Worm (Caenorhabditis elegans) whole organism, young adult: ENCODE data around the gene K09H11.15.

Source experiments
- B0035.1 ChIP-seq: sonication (generic microtip); optimal IDR thresholded peaks from 2 replicates; lab custom pipeline; 2016; ENCODE audit warnings: missing genetic modification characterization, mild to moderate bottlenecking, missing compliant biosample characterization, missing genotype, missing genetic modification reagents
- F10E7.11 ChIP-seq: sonication (generic microtip); optimal IDR thresholded peaks from 2 replicates; lab custom pipeline; 2017; ENCODE audit warnings: mild to moderate bottlenecking, missing genetic modification characterization, moderate library complexity, missing compliant biosample characterization
- F22D6.2 ChIP-seq: sonication (generic microtip); optimal IDR thresholded peaks from 2 replicates; lab custom pipeline; 2016; ENCODE audit warnings: mild to moderate bottlenecking, missing genetic modification characterization, missing compliant biosample characterization
- F23B12.7 ChIP-seq: sonication (generic microtip); optimal IDR thresholded peaks from 2 replicates; lab custom pipeline; 2017; ENCODE audit warnings: missing genetic modification characterization, mild to moderate bottlenecking, missing compliant biosample characterization, antibody characterized with exemption, moderate library complexity; ENCODE audit not compliant: insufficient read depth
- F33H1.4 ChIP-seq: fragments of 200-800 bp; sonication (Bioruptor generic); IDR thresholded peaks from 2 replicates; pipeline ENCODE4 v1.3.6; 2022; ENCODE audit warnings: missing genetic modification reagents, missing genetic modification characterization, missing compliant biosample characterization
- F55B11.4 ChIP-seq: sonication (generic microtip); optimal IDR thresholded peaks from 2 replicates; lab custom pipeline; 2016; ENCODE audit warnings: missing compliant biosample characterization, missing genetic modification characterization, borderline replicate concordance; ENCODE audit not compliant: insufficient read depth
- K12H6.12 ChIP-seq: fragments of 200-800 bp; sonication (Bioruptor generic); optimal IDR thresholded peaks from 2 replicates; lab custom pipeline; 2018; ENCODE audit warnings: mild to moderate bottlenecking, missing genetic modification characterization, missing compliant biosample characterization
- Y53F4B.3 ChIP-seq: fragments of 200-800 bp; sonication (Bioruptor generic); IDR thresholded peaks from 2 replicates; pipeline ENCODE4 v1.3.6; 2022; ENCODE audit warnings: missing genetic modification reagents, missing genetic modification characterization, missing compliant biosample characterization
- Y53G8AR.9 ChIP-seq: fragments of 200-800 bp; sonication (Bioruptor generic); conservative IDR thresholded peaks from 2 replicates; pipeline ENCODE4 v1.3.6; 2022; ENCODE audit warnings: missing genetic modification reagents, missing genetic modification characterization, missing compliant biosample characterization
- Y79H2A.3 ChIP-seq: fragments of 200-800 bp; sonication (Bioruptor generic); conservative IDR thresholded peaks from 2 replicates; pipeline ENCODE4 v1.3.6; 2022; ENCODE audit warnings: missing genetic modification reagents, missing genetic modification characterization, missing compliant biosample characterization
- Y95B8A.8 ChIP-seq: fragments of 200-800 bp; sonication (Bioruptor generic); IDR thresholded peaks from 2 replicates; pipeline ENCODE4 v1.3.6; 2022; ENCODE audit warnings: missing genetic modification reagents, missing genetic modification characterization, missing compliant biosample characterization
- akir-1 ChIP-seq: fragments of 200-800 bp; sonication (Bioruptor generic); optimal IDR thresholded peaks from 2 replicates; lab custom pipeline; 2018; ENCODE audit warnings: mild to moderate bottlenecking, missing genetic modification characterization, moderate library complexity, missing compliant biosample characterization
- attf-3 ChIP-seq: fragments of 200-800 bp; sonication (Bioruptor generic); conservative IDR thresholded peaks from 2 replicates; pipeline ENCODE4 v1.3.6; 2022; ENCODE audit warnings: missing genetic modification reagents, missing genetic modification characterization, missing compliant biosample characterization
- bed-1 ChIP-seq: fragments of 200-800 bp; sonication (Bioruptor generic); IDR thresholded peaks from 2 replicates; pipeline ENCODE4 v1.3.6; 2022; ENCODE audit warnings: missing genetic modification reagents, missing genetic modification characterization, missing compliant biosample characterization
- cebp-1 ChIP-seq, 2 experiments: fragments of 200-800 bp in 1 of 2; sonication (Bioruptor generic) in 1 of 2; sonication (generic microtip) in 1 of 2; IDR thresholded peaks in 1 of 2; optimal IDR thresholded peaks in 1 of 2; 2 replicates each; pipeline versions ENCODE4 v1.3.6 to Lab custom; 2017 to 2022; ENCODE audit warnings: missing compliant biosample characterization in 2 of 2, missing genetic modification characterization in 2 of 2, mild to moderate bottlenecking in 1 of 2, missing genetic modification reagents in 1 of 2, moderate library complexity in 1 of 2
- ceh-100 ChIP-seq: fragments of 200-800 bp; sonication (Bioruptor generic); IDR thresholded peaks from 2 replicates; pipeline ENCODE4 v1.3.6; 2022; ENCODE audit warnings: missing genetic modification reagents, missing genetic modification characterization, missing compliant biosample characterization
- dpl-1 ChIP-seq: fragments of 150-350 bp; optimal IDR thresholded peaks from 2 replicates; lab custom pipeline; 2014; ENCODE audit warnings: missing biosample characterization, missing genetic modification reagents, missing genetic modification characterization
- efl-1 ChIP-seq: fragments of 150-350 bp; optimal IDR thresholded peaks from 2 replicates; lab custom pipeline; 2014; ENCODE audit warnings: missing biosample characterization, missing genetic modification reagents, missing genetic modification characterization
- egl-18 ChIP-seq: fragments of 200-800 bp; sonication (Bioruptor generic); IDR thresholded peaks from 2 replicates; pipeline ENCODE4 v1.3.6; 2022; ENCODE audit warnings: missing genetic modification reagents, missing genetic modification characterization, missing compliant biosample characterization
- egrh-3 ChIP-seq: fragments of 200-800 bp; sonication (Bioruptor generic); IDR thresholded peaks from 2 replicates; pipeline ENCODE4 v1.3.6; 2022; ENCODE audit warnings: missing genetic modification reagents, missing genetic modification characterization, missing compliant biosample characterization
- ekl-4 ChIP-seq: fragments of 200-800 bp; sonication (Bioruptor generic); IDR thresholded peaks from 2 replicates; pipeline ENCODE4 v1.3.6; 2022; ENCODE audit warnings: missing genetic modification reagents, missing genetic modification characterization, missing compliant biosample characterization
- ets-4 ChIP-seq: fragments of 200-800 bp; sonication (Bioruptor generic); optimal IDR thresholded peaks from 2 replicates; lab custom pipeline; 2018; ENCODE audit warnings: mild to moderate bottlenecking, missing genetic modification characterization, missing compliant biosample characterization
- him-1 ChIP-seq: sonication (generic microtip); optimal IDR thresholded peaks from 2 replicates; lab custom pipeline; 2016; ENCODE audit warnings: missing genotype, missing genetic modification reagents, missing genetic modification characterization, missing compliant biosample characterization
- hmg-1.2 ChIP-seq: fragments of 200-800 bp; sonication (Bioruptor generic); IDR thresholded peaks from 2 replicates; pipeline ENCODE4 v1.3.6; 2022; ENCODE audit warnings: missing genetic modification reagents, missing genetic modification characterization, missing compliant biosample characterization
- hmg-20 ChIP-seq: fragments of 200-800 bp; sonication (Bioruptor generic); IDR thresholded peaks from 2 replicates; pipeline ENCODE4 v1.3.6; 2022; ENCODE audit warnings: missing genetic modification reagents, missing genetic modification characterization, missing compliant biosample characterization
- hsf-1 ChIP-seq: fragments of 200-800 bp; sonication (Bioruptor generic); IDR thresholded peaks from 2 replicates; pipeline ENCODE4 v1.3.6; 2022; ENCODE audit warnings: missing genetic modification reagents, missing genetic modification characterization, missing compliant biosample characterization
- let-607 ChIP-seq, 2 experiments: fragments of 200-800 bp in 1 of 2; sonication (Bioruptor generic) in 1 of 2; sonication (generic microtip) in 1 of 2; optimal IDR thresholded peaks; 2 replicates each; lab custom pipeline; 2016 to 2018; ENCODE audit warnings: mild to moderate bottlenecking in 2 of 2, missing compliant biosample characterization in 2 of 2, missing genetic modification characterization in 2 of 2, moderate library complexity in 2 of 2, missing genotype in 1 of 2
- lin-26 ChIP-seq: fragments of 200-800 bp; sonication (Bioruptor generic); IDR thresholded peaks from 2 replicates; pipeline ENCODE4 v1.3.6; 2022; ENCODE audit warnings: missing genetic modification reagents, missing genetic modification characterization, missing compliant biosample characterization
- lin-35 ChIP-seq, 3 experiments: fragments of 150-350 bp in 2 of 3; sonication (generic microtip) in 1 of 3; optimal IDR thresholded peaks; 2 replicates each; lab custom pipeline; 2014 to 2018; ENCODE audit warnings: missing biosample characterization in 3 of 3, missing genetic modification characterization in 3 of 3, missing genetic modification reagents in 3 of 3
- lin-40 ChIP-seq: sonication (generic microtip); optimal IDR thresholded peaks from 2 replicates; lab custom pipeline; 2016; ENCODE audit warnings: missing genetic modification characterization, mild to moderate bottlenecking, missing compliant biosample characterization, missing genotype, missing genetic modification reagents
- lin-54 ChIP-seq: fragments of 200-800 bp; sonication (Bioruptor generic); optimal IDR thresholded peaks from 2 replicates; lab custom pipeline; 2018; ENCODE audit warnings: mild to moderate bottlenecking, missing genetic modification characterization, missing compliant biosample characterization
- madf-3 ChIP-seq: fragments of 200-800 bp; sonication (Bioruptor generic); IDR thresholded peaks from 2 replicates; pipeline ENCODE4 v1.3.6; 2022; ENCODE audit warnings: missing genetic modification reagents, missing genetic modification characterization, missing compliant biosample characterization
- nfya-1 ChIP-seq: sonication (generic microtip); optimal IDR thresholded peaks from 2 replicates; lab custom pipeline; 2017; ENCODE audit warnings: antibody characterized with exemption, missing compliant biosample characterization, missing genetic modification characterization, borderline replicate concordance; ENCODE audit not compliant: insufficient read depth
- nfya-2 ChIP-seq: fragments of 200-800 bp; sonication (Bioruptor generic); IDR thresholded peaks from 2 replicates; pipeline ENCODE4 v1.3.6; 2022; ENCODE audit warnings: missing genetic modification reagents, missing genetic modification characterization, missing compliant biosample characterization
- nhr-120 ChIP-seq: fragments of 200-800 bp; sonication (Bioruptor generic); IDR thresholded peaks from 2 replicates; pipeline ENCODE4 v1.3.6; 2022; ENCODE audit warnings: missing genetic modification characterization, missing compliant biosample characterization
- nhr-80 ChIP-seq: sonication (generic microtip); optimal IDR thresholded peaks from 2 replicates; lab custom pipeline; 2016; ENCODE audit warnings: missing genetic modification characterization, missing compliant biosample characterization
- rcor-1 ChIP-seq: fragments of 200-800 bp; sonication (Bioruptor generic); IDR thresholded peaks from 2 replicates; pipeline ENCODE4 v1.3.6; 2022; ENCODE audit warnings: missing genetic modification reagents, missing genetic modification characterization, missing compliant biosample characterization
- rpc-1 ChIP-seq, 2 experiments: fragments of 150-350 bp in 1 of 2; sonication (generic microtip) in 1 of 2; optimal IDR thresholded peaks; 2 replicates each; lab custom pipeline; 2014 to 2018; ENCODE audit warnings: missing biosample characterization in 1 of 2, missing genetic modification characterization in 1 of 2, missing genetic modification reagents in 1 of 2, missing genotype in 1 of 2
- snpc-3.4 ChIP-seq: sonication (generic microtip); optimal IDR thresholded peaks from 2 replicates; lab custom pipeline; 2017; ENCODE audit warnings: missing genetic modification characterization, mild to moderate bottlenecking, missing compliant biosample characterization, antibody characterized with exemption, moderate library complexity, missing genotype, missing genetic modification reagents
- tbp1 ChIP-seq: fragments of 200-800 bp; sonication (Bioruptor generic); optimal IDR thresholded peaks from 2 replicates; lab custom pipeline; 2018; ENCODE audit warnings: mild to moderate bottlenecking, missing genetic modification characterization, missing compliant biosample characterization
- tlf-1 ChIP-seq: fragments of 200-800 bp; sonication (Bioruptor generic); optimal IDR thresholded peaks from 2 replicates; lab custom pipeline; 2018; ENCODE audit warnings: mild to moderate bottlenecking, missing genetic modification characterization, missing compliant biosample characterization
- unc-130 ChIP-seq: sonication (generic microtip); optimal IDR thresholded peaks from 2 replicates; lab custom pipeline; 2016; ENCODE audit warnings: missing genetic modification reagents, missing genetic modification characterization, missing compliant biosample characterization
- unc-62 ChIP-seq: fragments of 150-350 bp; optimal IDR thresholded peaks from 2 replicates; lab custom pipeline; 2014; ENCODE audit warnings: missing biosample characterization, missing genetic modification reagents, missing genetic modification characterization
- xnd-1 ChIP-seq: sonication (generic microtip); optimal IDR thresholded peaks from 2 replicates; lab custom pipeline; 2016; ENCODE audit warnings: missing genotype, missing genetic modification reagents, missing genetic modification characterization, missing compliant biosample characterization
- ztf-18 ChIP-seq: sonication (generic microtip); optimal IDR thresholded peaks from 2 replicates; lab custom pipeline; 2016; ENCODE audit warnings: missing genotype, mild to moderate bottlenecking, missing genetic modification characterization, missing compliant biosample characterization
- ztf-25 ChIP-seq: fragments of 200-800 bp; sonication (Bioruptor generic); IDR thresholded peaks from 2 replicates; pipeline ENCODE4 v1.3.6; 2022; ENCODE audit warnings: missing genetic modification reagents, missing genetic modification characterization, missing compliant biosample characterization

K09H11.15 gene

DNA sequence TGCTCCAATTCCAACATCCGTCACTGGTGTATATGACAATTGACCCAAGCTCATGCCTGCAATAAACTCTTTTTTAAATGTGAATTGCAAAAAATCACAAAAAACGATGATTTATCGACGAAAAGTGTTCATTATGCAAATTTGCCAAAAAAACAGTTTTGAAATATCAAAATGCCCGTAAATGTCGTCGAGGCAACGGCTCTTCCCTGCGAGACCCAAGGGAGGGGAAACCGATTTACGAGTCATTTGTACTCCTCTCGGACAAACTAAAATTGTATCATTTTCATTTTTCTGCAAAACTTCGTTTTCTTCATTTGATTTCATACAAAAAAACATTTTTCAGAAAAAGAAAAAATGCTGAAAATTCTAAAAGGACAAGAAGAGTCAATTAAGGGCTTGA lies 46.1 kb downstream of the K09H11.15 start, which contains the start of the genes hmgs-1 and F25B4.4 (continued):
- TF ChIP-seq dpl-1 (GFP tag; lab: Kevin White, UChicago) (peak; percentile 43), efl-1 (GFP tag; lab: Kevin White, UChicago) (peak; percentile 55), madf-3 (GFP tag; lab: Robert Waterston, UW) (0 out of 2 replicates have a peak, but pooled peaks have one; percentile 30), lin-40 (tag; lab: Kevin White, UChicago) (peak; percentile 84), tlf-1 (GFP tag; lab: Kevin White, UChicago) (peak; percentile 77), tbp1 (GFP tag; lab: Kevin White, UChicago) (peak; percentile 66), Y53F4B.3 (GFP tag; lab: Robert Waterston, UW) (no peak), Y53G8AR.9 (GFP tag; lab: Robert Waterston, UW) (peak; percentile 56; the same call in 1 of the 2 replicates), rcor-1 (peak; percentile 78), ekl-4 (peak; percentile 63), Y79H2A.3 (GFP tag; lab: Robert Waterston, UW) (no peak), ceh-100 (0 out of 2 replicates have a peak, but pooled peaks have one; percentile 21), ztf-18 (peak; percentile 38), ets-4 (no peak), lin-35 (GFP tag; optimal IDR thresholded peaks at IDR 0.05; lab: Kevin White, UChicago) (peak in 2 of 3 experiments; percentile 39 to 85), let-607 (tag; optimal IDR thresholded peaks at IDR 0.05; lab: Kevin White, UChicago) (peak in 1 of 2 experiments; percentile 10), F23B12.7 (tag; lab: Kevin White, UChicago) (peak; percentile 83), nfya-2 (GFP tag; lab: Robert Waterston, UW) (no peak), him-1 (peak; percentile 22), hsf-1 (GFP tag; lab: Robert Waterston, UW) (peak; percentile 27; the same call in 1 of the 2 replicates), ztf-25 (GFP tag; lab: Robert Waterston, UW) (no peak), nhr-80 (peak; percentile 6), cebp-1 (GFP tag; IDR thresholded peaks at IDR 0.05; lab: Robert Waterston, UW) (peak; percentile 58; the same call in 1 of the 2 replicates), cebp-1 (tag; optimal IDR thresholded peaks at IDR 0.05; lab: Kevin White, UChicago) (peak; percentile 84), Y95B8A.8 (GFP tag; lab: Robert Waterston, UW) (peak; percentile 43; the same call in 1 of the 2 replicates), xnd-1 (tag; lab: Kevin White, UChicago) (peak; percentile 37), nfya-1 (no peak), rpc-1 (optimal IDR thresholded peaks at IDR 0.05; lab: Kevin White, UChicago) (no peak), rpc-1 (tag; optimal IDR thresholded peaks at IDR 0.05; lab: Kevin White, UChicago) (no peak), hmg-20 (peak; percentile 47; the same call in 1 of the 2 replicates), F10E7.11 (tag; lab: Kevin White, UChicago) (no peak), unc-130 (peak; percentile 30), lin-26 (GFP tag; lab: Robert Waterston, UW) (0 out of 2 replicates have a peak, but pooled peaks have one; percentile 20), F22D6.2 (tag; lab: Kevin White, UChicago) (no peak), nhr-120 (GFP tag; lab: Robert Waterston, UW) (no peak), unc-62 (no peak), akir-1 (GFP tag; lab: Kevin White, UChicago) (no peak), B0035.1 (tag; lab: Kevin White, UChicago) (no peak), snpc-3.4 (peak; percentile 51), hmg-1.2 (GFP tag; lab: Robert Waterston, UW) (peak; percentile 55), lin-54 (peak; percentile 85), egrh-3 (peak; percentile 42), bed-1 (GFP tag; lab: Robert Waterston, UW) (no peak), attf-3 (GFP tag; lab: Robert Waterston, UW) (peak; percentile 64; the same call in 1 of the 2 replicates), F33H1.4 (peak; percentile 98), K12H6.12 (tag; lab: Kevin White, UChicago) (peak; percentile 88), F55B11.4 (no peak), egl-18 (GFP tag; lab: Robert Waterston, UW) (no peak)
